Worm (Caenorhabditis elegans) whole organism, late embryonic: ENCODE measurements around the gene F20D1.3.

Experiments used
- C38D4.7 ChIP-seq: fragments of 200-800 bp; sonication (Bioruptor generic); optimal IDR thresholded peaks from 2 replicates; lab custom pipeline; 2018; ENCODE audit warnings: mild to moderate bottlenecking, missing genetic modification characterization, moderate library complexity, missing compliant biosample characterization
- K02D7.2 ChIP-seq: sonication (generic microtip); optimal IDR thresholded peaks from 2 replicates; lab custom pipeline; 2017; ENCODE audit warnings: mild to moderate bottlenecking, missing genetic modification characterization, missing compliant biosample characterization
- Y22D7AL.16 ChIP-seq: sonication (generic microtip); optimal IDR thresholded peaks from 2 replicates; lab custom pipeline; 2016; ENCODE audit warnings: missing genetic modification characterization, missing compliant biosample characterization
- ceh-19 ChIP-seq: fragments of 200-800 bp; sonication (Bioruptor generic); optimal IDR thresholded peaks from 2 replicates; lab custom pipeline; 2018; ENCODE audit warnings: mild to moderate bottlenecking, missing genetic modification characterization, missing compliant biosample characterization
- ceh-2 ChIP-seq: sonication (generic microtip); optimal IDR thresholded peaks from 2 replicates; lab custom pipeline; 2016; ENCODE audit warnings: missing genotype, missing genetic modification characterization, missing compliant biosample characterization
- ceh-34 ChIP-seq: sonication (generic microtip); optimal IDR thresholded peaks from 2 replicates; lab custom pipeline; 2016; ENCODE audit warnings: mild to moderate bottlenecking, missing genetic modification characterization, missing compliant biosample characterization
- ceh-48 ChIP-seq: sonication (generic microtip); optimal IDR thresholded peaks from 2 replicates; lab custom pipeline; 2016; ENCODE audit warnings: missing genetic modification characterization, inconsistent platforms, missing compliant biosample characterization
- ceh-6 ChIP-seq: fragments of 200-800 bp; sonication (Bioruptor generic); optimal IDR thresholded peaks from 2 replicates; lab custom pipeline; 2018; ENCODE audit warnings: mild to moderate bottlenecking, missing genetic modification characterization, missing compliant biosample characterization
- che-1 ChIP-seq: sonication (generic microtip); optimal IDR thresholded peaks from 2 replicates; lab custom pipeline; 2016; ENCODE audit warnings: mild to moderate bottlenecking, missing genetic modification characterization, missing compliant biosample characterization
- dmd-4 ChIP-seq: sonication (generic microtip); optimal IDR thresholded peaks from 2 replicates; lab custom pipeline; 2016; ENCODE audit warnings: borderline replicate concordance, missing genetic modification characterization, missing compliant biosample characterization
- dve-1 ChIP-seq: sonication (generic microtip); optimal IDR thresholded peaks from 2 replicates; lab custom pipeline; 2017; ENCODE audit warnings: antibody characterized with exemption, mild to moderate bottlenecking, missing genetic modification characterization, missing compliant biosample characterization
- elt-2 ChIP-seq: sonication (generic microtip); optimal IDR thresholded peaks from 2 replicates; lab custom pipeline; 2016; ENCODE audit warnings: missing genetic modification reagents, missing genetic modification characterization, missing compliant biosample characterization
- elt-4 ChIP-seq: sonication (generic microtip); optimal IDR thresholded peaks from 2 replicates; lab custom pipeline; 2016; ENCODE audit warnings: missing genetic modification characterization, missing compliant biosample characterization
- eyg-1 ChIP-seq: sonication (generic microtip); optimal IDR thresholded peaks from 2 replicates; lab custom pipeline; 2016; ENCODE audit warnings: missing genotype, missing genetic modification characterization, missing compliant biosample characterization
- fkh-6 ChIP-seq: sonication (generic microtip); optimal IDR thresholded peaks from 2 replicates; lab custom pipeline; 2016; ENCODE audit warnings: missing genetic modification characterization, missing compliant biosample characterization
- hlh-13 ChIP-seq: fragments of 200-800 bp; sonication (Bioruptor generic); optimal IDR thresholded peaks from 2 replicates; lab custom pipeline; 2018; ENCODE audit warnings: mild to moderate bottlenecking, missing genetic modification characterization, missing compliant biosample characterization
- hlh-15 ChIP-seq: sonication (generic microtip); optimal IDR thresholded peaks from 2 replicates; lab custom pipeline; 2016; ENCODE audit warnings: missing genetic modification characterization, missing compliant biosample characterization
- hlh-30 ChIP-seq: sonication (generic microtip); optimal IDR thresholded peaks from 2 replicates; lab custom pipeline; 2017; ENCODE audit warnings: antibody characterized with exemption, missing genetic modification characterization, missing compliant biosample characterization; ENCODE audit not compliant: insufficient read depth
- hlh-6 ChIP-seq: sonication (generic microtip); optimal IDR thresholded peaks from 2 replicates; lab custom pipeline; 2016; ENCODE audit warnings: missing genotype, missing genetic modification characterization, missing compliant biosample characterization
- lim-6 ChIP-seq: sonication (generic microtip); optimal IDR thresholded peaks from 2 replicates; lab custom pipeline; 2016; ENCODE audit warnings: missing genetic modification characterization, missing compliant biosample characterization
- mec-3 ChIP-seq: sonication (generic microtip); optimal IDR thresholded peaks from 2 replicates; lab custom pipeline; 2016; ENCODE audit warnings: borderline replicate concordance, missing genetic modification characterization, missing compliant biosample characterization
- nfya-1 ChIP-seq: sonication (generic microtip); optimal IDR thresholded peaks from 2 replicates; lab custom pipeline; 2017; ENCODE audit warnings: missing genetic modification characterization, mild to moderate bottlenecking, missing compliant biosample characterization, antibody characterized with exemption, moderate library complexity
- odd-2 ChIP-seq: sonication (generic microtip); optimal IDR thresholded peaks from 2 replicates; lab custom pipeline; 2017; ENCODE audit warnings: antibody characterized with exemption, mild to moderate bottlenecking, missing genetic modification characterization, missing compliant biosample characterization
- pha-4 ChIP-seq: fragments of 150-350 bp; optimal IDR thresholded peaks from 2 replicates; lab custom pipeline; 2018; ENCODE audit warnings: missing biosample characterization, missing genetic modification reagents, missing genetic modification characterization
- pqm-1 ChIP-seq: sonication (generic microtip); optimal IDR thresholded peaks from 2 replicates; lab custom pipeline; 2016; ENCODE audit warnings: missing genetic modification characterization, missing compliant biosample characterization
- pros-1 ChIP-seq: fragments of 150-350 bp; optimal IDR thresholded peaks from 2 replicates; lab custom pipeline; 2014; ENCODE audit warnings: missing biosample characterization, missing genetic modification reagents, missing genetic modification characterization
- sdc-2 ChIP-seq: sonication (generic microtip); optimal IDR thresholded peaks from 2 replicates; lab custom pipeline; 2016; ENCODE audit warnings: missing genotype, missing genetic modification characterization, missing compliant biosample characterization
- sox-4 ChIP-seq: sonication (generic microtip); optimal IDR thresholded peaks from 2 replicates; lab custom pipeline; 2017; ENCODE audit warnings: mild to moderate bottlenecking, missing genetic modification characterization, inconsistent platforms, missing compliant biosample characterization
- tbx-2 ChIP-seq: sonication (generic microtip); optimal IDR thresholded peaks from 2 replicates; lab custom pipeline; 2016; ENCODE audit warnings: missing genetic modification characterization, missing compliant biosample characterization
- tbx-7 ChIP-seq: sonication (generic microtip); optimal IDR thresholded peaks from 2 replicates; lab custom pipeline; 2016; ENCODE audit warnings: missing genotype, missing genetic modification characterization, missing compliant biosample characterization
- ttx-3 ChIP-seq: sonication (generic microtip); optimal IDR thresholded peaks from 2 replicates; lab custom pipeline; 2016; ENCODE audit warnings: missing genetic modification reagents, missing genetic modification characterization, missing compliant biosample characterization
- zip-5 ChIP-seq: sonication (generic microtip); optimal IDR thresholded peaks from 2 replicates; lab custom pipeline; 2016; ENCODE audit warnings: missing genetic modification characterization, missing compliant biosample characterization
- ztf-16 ChIP-seq: sonication (generic microtip); optimal IDR thresholded peaks from 2 replicates; lab custom pipeline; 2017; ENCODE audit warnings: missing genetic modification characterization, missing compliant biosample characterization

Gene F20D1.3

ce11 chrX:14946464-14947354, 29.2 kb upstream of the F20D1.3 start:
- TF ChIP-seq sdc-2 (peak; percentile 8), pqm-1 (tag; lab: Kevin White, UChicago) (peak; percentile 12), tbx-2 (tag; lab: Kevin White, UChicago) (peak; percentile 24), elt-2 (tag; lab: Kevin White, UChicago) (peak; percentile 93), hlh-30 (peak; percentile 92), ttx-3 (no peak)

DNA sequence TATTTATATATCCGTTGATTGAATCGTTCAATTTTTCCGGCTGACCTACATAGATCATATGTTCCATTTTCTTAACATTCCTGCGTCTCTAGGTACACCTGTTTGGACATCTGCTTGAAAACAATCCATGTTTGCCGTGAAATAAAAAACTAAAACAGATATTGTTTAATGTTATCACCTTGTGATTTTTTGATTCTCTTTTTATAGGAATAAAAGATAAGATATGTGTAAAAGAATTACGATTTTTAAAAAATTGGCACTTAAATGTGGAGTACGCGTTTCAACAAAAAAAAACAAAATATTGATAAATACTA, 28.6 kb upstream of the F20D1.3 start:
- TF ChIP-seq ztf-16 = no peak
- TF ChIP-seq pros-1 (tag; lab: Kevin White, UChicago) = no peak
- TF ChIP-seq pha-4 (tag; lab: Kevin White, UChicago) = no peak
- no peak for TF ChIP-seq hlh-13 (GFP tag; lab: Kevin White, UChicago)
- TF ChIP-seq Y22D7AL.16 (tag; lab: Kevin White, UChicago) = no peak
- no peak for TF ChIP-seq zip-5 (tag; lab: Kevin White, UChicago)
- no peak for TF ChIP-seq sox-4 (tag; lab: Kevin White, UChicago)
- TF ChIP-seq tbx-7 = no peak
- no peak for TF ChIP-seq hlh-15
- TF ChIP-seq ceh-34 (tag; lab: Kevin White, UChicago) = no peak
- no peak for TF ChIP-seq dmd-4
- TF ChIP-seq elt-4 = no peak
- TF ChIP-seq odd-2 = no peak
- no peak for TF ChIP-seq elt-2 (tag; lab: Kevin White, UChicago)
- no peak for TF ChIP-seq ceh-19 (GFP tag; lab: Kevin White, UChicago)
- no peak for TF ChIP-seq K02D7.2
- no peak for TF ChIP-seq fkh-6 (tag; lab: Kevin White, UChicago)
- TF ChIP-seq eyg-1 = no peak
- TF ChIP-seq dve-1 (tag; lab: Kevin White, UChicago) = no peak
- TF ChIP-seq lim-6 (tag; lab: Kevin White, UChicago) = no peak

ce11 chrX:14951797-14952196, 24.1 kb upstream of the F20D1.3 start:
- TF ChIP-seq mec-3 (tag; lab: Kevin White, UChicago) = no peak

- TF ChIP-seq nfya-1 (no peak), ceh-2 (tag; lab: Kevin White, UChicago) (no peak)
Measured at ce11 chrX:14954548-14954947, 21.4 kb upstream of the F20D1.3 start, which contains the start of gene pag-3. TSS of gene pag-3 (minus strand) at chrX:14954648.

ce11 chrX:14957176-14957575, 18.7 kb upstream of the F20D1.3 start:
- no peak for TF ChIP-seq ceh-6
- no peak for TF ChIP-seq C38D4.7 (GFP tag; lab: Kevin White, UChicago)
- no peak for TF ChIP-seq che-1 (tag; lab: Kevin White, UChicago)
- TF ChIP-seq hlh-6 (tag; lab: Kevin White, UChicago) = no peak
- TF ChIP-seq pha-4 (tag; lab: Kevin White, UChicago) = no peak
- TF ChIP-seq elt-2 (tag; lab: Kevin White, UChicago) = no peak
- no peak for TF ChIP-seq sox-4 (tag; lab: Kevin White, UChicago)
- no peak for TF ChIP-seq ceh-48
